Fruit fly (Drosophila melanogaster) whole organism, pupa: ENCODE measurements around the gene Vps15.

Source experiments
- CG10348 ChIP-seq: fragments of 200-800 bp; sonication (Bioruptor generic); IDR thresholded peaks from 2 replicates; pipeline ENCODE4 v1.3.6; 2022; ENCODE audit warnings: missing biosample characterization, missing genetic modification characterization
- CG12605 ChIP-seq: fragments of 200-800 bp; sonication (Bioruptor generic); IDR thresholded peaks from 2 replicates; pipeline ENCODE4 v1.3.6; 2022; ENCODE audit warnings: missing biosample characterization, missing genetic modification characterization
- CG13204 ChIP-seq: fragments of 200-800 bp; sonication (Bioruptor generic); optimal IDR thresholded peaks from 2 replicates; lab custom pipeline; 2018; ENCODE audit warnings: missing biosample characterization, mild to moderate bottlenecking, missing genetic modification characterization, moderate library complexity
- CG14655 ChIP-seq: fragments of 200-800 bp; sonication (Bioruptor generic); optimal IDR thresholded peaks from 3 replicates; lab custom pipeline; 2017; ENCODE audit warnings: mild to moderate bottlenecking, missing biosample characterization, missing genetic modification reagents, missing genetic modification characterization
- CG15710 ChIP-seq: fragments of 200-800 bp; sonication (Bioruptor generic); optimal IDR thresholded peaks from 2 replicates; lab custom pipeline; 2018; ENCODE audit warnings: missing biosample characterization, mild to moderate bottlenecking, missing genetic modification characterization, moderate library complexity
- CG17806 ChIP-seq: fragments of 200-800 bp; sonication (Bioruptor generic); optimal IDR thresholded peaks from 2 replicates; lab custom pipeline; 2018; ENCODE audit warnings: missing biosample characterization, mild to moderate bottlenecking, missing genetic modification characterization, moderate library complexity
- CG32121 ChIP-seq: fragments of 200-800 bp; sonication (Bioruptor generic); IDR thresholded peaks from 2 replicates; pipeline ENCODE4 v1.3.6; 2022; ENCODE audit warnings: missing biosample characterization, missing genetic modification characterization
- CG34367 ChIP-seq: fragments of 200-800 bp; sonication (Bioruptor generic); optimal IDR thresholded peaks from 2 replicates; lab custom pipeline; 2018; ENCODE audit warnings: missing biosample characterization, mild to moderate bottlenecking, missing genetic modification characterization
- CG4496 ChIP-seq: fragments of 200-800 bp; sonication (Bioruptor generic); IDR thresholded peaks from 3 replicates; pipeline ENCODE4 v1.3.6; 2022; ENCODE audit warnings: missing biosample characterization, missing genetic modification characterization
- CG8159 ChIP-seq: fragments of 200-800 bp; sonication (Bioruptor generic); optimal IDR thresholded peaks from 3 replicates; lab custom pipeline; 2018; ENCODE audit warnings: missing biosample characterization, mild to moderate bottlenecking, missing genetic modification characterization, moderate library complexity
- CG8301 ChIP-seq: fragments of 200-800 bp; sonication (Bioruptor generic); optimal IDR thresholded peaks from 2 replicates; lab custom pipeline; 2018; ENCODE audit warnings: missing biosample characterization, mild to moderate bottlenecking, missing genetic modification characterization
- CG9948 ChIP-seq: fragments of 200-800 bp; sonication (Bioruptor generic); optimal IDR thresholded peaks from 2 replicates; lab custom pipeline; 2018; ENCODE audit warnings: missing biosample characterization, mild to moderate bottlenecking, missing genetic modification characterization, moderate library complexity
- D1 ChIP-seq: fragments of 200-800 bp; sonication (Bioruptor generic); optimal IDR thresholded peaks from 2 replicates; lab custom pipeline; 2018; ENCODE audit warnings: missing biosample characterization, mild to moderate bottlenecking, missing genetic modification characterization, moderate library complexity
- EcR ChIP-seq: fragments of 200-800 bp; sonication (Bioruptor generic); optimal IDR thresholded peaks from 3 replicates; lab custom pipeline; 2019; ENCODE audit warnings: missing biosample characterization, missing genetic modification characterization, mild to moderate bottlenecking, moderate library complexity, missing genetic modification reagents
- Ets98B ChIP-seq: fragments of 200-800 bp; sonication (Bioruptor generic); IDR thresholded peaks from 2 replicates; pipeline ENCODE4 v1.3.6; 2022; ENCODE audit warnings: missing biosample characterization, missing genetic modification characterization
- Pif1A ChIP-seq: fragments of 200-800 bp; sonication (Bioruptor generic); optimal IDR thresholded peaks from 3 replicates; lab custom pipeline; 2016; ENCODE audit warnings: missing biosample characterization, missing genetic modification characterization
- Pif1B ChIP-seq: fragments of 200-800 bp; sonication (Bioruptor generic); optimal IDR thresholded peaks from 3 replicates; lab custom pipeline; 2016; ENCODE audit warnings: missing biosample characterization, missing genetic modification characterization
- Snoo ChIP-seq: fragments of 200-800 bp; sonication (Bioruptor generic); optimal IDR thresholded peaks from 3 replicates; lab custom pipeline; 2017; ENCODE audit warnings: missing biosample characterization, mild to moderate bottlenecking, missing genetic modification characterization, inconsistent platforms
- fd96Ca ChIP-seq: fragments of 200-800 bp; sonication (Bioruptor generic); IDR thresholded peaks from 3 replicates; pipeline ENCODE4 v1.3.6; 2022; ENCODE audit warnings: missing biosample characterization, missing genetic modification characterization
- gl ChIP-seq: fragments of 200-800 bp; sonication (Bioruptor generic); optimal IDR thresholded peaks from 2 replicates; lab custom pipeline; 2018; ENCODE audit warnings: missing biosample characterization, mild to moderate bottlenecking, missing genetic modification characterization
- rn ChIP-seq: fragments of 200-800 bp; sonication (Bioruptor generic); IDR thresholded peaks from 2 replicates; pipeline ENCODE4 v1.3.6; 2022; ENCODE audit warnings: missing biosample characterization, missing genetic modification characterization

Vps15 gene

DNA sequence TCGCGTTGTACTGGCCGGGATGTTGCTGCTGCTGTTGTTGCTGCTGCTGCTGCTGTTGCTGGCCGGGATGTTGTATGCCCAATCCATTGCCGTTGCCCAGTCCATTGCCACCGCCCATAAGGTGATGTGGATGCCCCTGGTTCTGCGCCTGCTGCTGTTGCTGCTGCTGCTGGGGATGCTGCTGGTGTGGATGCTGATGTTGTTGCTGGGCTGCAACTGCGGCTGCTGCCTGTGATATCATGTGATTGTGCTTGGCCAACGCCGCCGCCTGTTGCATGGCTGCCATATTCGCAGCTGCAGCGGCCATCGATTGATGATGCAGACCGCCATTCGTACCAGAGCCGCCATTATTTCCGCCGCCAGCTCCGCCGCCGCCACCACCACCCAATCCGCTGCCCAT, 13.3 kb downstream of the Vps15 start:
- TF ChIP-seq fd96Ca (GFP tag; lab: Robert Waterston, UW) = no peak
- TF ChIP-seq gl (tag; lab: Kevin White, UChicago) = no peak
- no peak for TF ChIP-seq Ets98B
- no peak for TF ChIP-seq D1 (tag; lab: Kevin White, UChicago)

- TF ChIP-seq CG9948 (peak; percentile 52), Snoo (peak; percentile 42), CG34367 (tag; lab: Kevin White, UChicago) (peak; percentile 57), CG14655 (GFP tag; lab: Kevin White, UChicago) (peak; percentile 54), CG10348 (GFP tag; lab: Robert Waterston, UW) (no peak), EcR (no peak), D1 (tag; lab: Kevin White, UChicago) (peak; percentile 12), CG32121 (0 out of 2 replicates have a peak, but pooled peaks have one; percentile 23), CG4496 (GFP tag; lab: Robert Waterston, UW) (peak; percentile 58; the same call in 1 of the 3 replicates), rn (GFP tag; lab: Robert Waterston, UW) (no peak), gl (tag; lab: Kevin White, UChicago) (no peak), CG13204 (GFP tag; lab: Kevin White, UChicago) (no peak), fd96Ca (GFP tag; lab: Robert Waterston, UW) (no peak; the same call in 2 of the 3 replicates), CG8159 (tag; lab: Kevin White, UChicago) (peak; percentile 77), CG17806 (peak; percentile 65), Pif1A (GFP tag; lab: Kevin White, UChicago) (peak; percentile 54), Pif1B (GFP tag; lab: Kevin White, UChicago) (peak; percentile 48), CG12605 (GFP tag; lab: Robert Waterston, UW) (peak; percentile 57; the same call in 1 of the 2 replicates), Ets98B (no peak), CG15710 (tag; lab: Kevin White, UChicago) (peak; percentile 38), CG8301 (tag; lab: Kevin White, UChicago) (peak; percentile 42)
Measured at dm6 chr3R:9229996-9230601, 15.6 kb downstream of the Vps15 start.

- TF ChIP-seq CG32121 (peak; percentile 88), CG8301 (tag; lab: Kevin White, UChicago) (peak; percentile 99), CG12605 (GFP tag; lab: Robert Waterston, UW) (peak; percentile 97), Pif1B (GFP tag; lab: Kevin White, UChicago) (peak; percentile 99), CG4496 (GFP tag; lab: Robert Waterston, UW) (peak; percentile 98), CG14655 (GFP tag; lab: Kevin White, UChicago) (peak; percentile 99), CG17806 (peak; percentile 100), CG13204 (GFP tag; lab: Kevin White, UChicago) (peak; percentile 98), CG9948 (peak; percentile 100), Snoo (peak; percentile 99), CG34367 (tag; lab: Kevin White, UChicago) (peak; percentile 100), Pif1A (GFP tag; lab: Kevin White, UChicago) (peak; percentile 99), CG8159 (tag; lab: Kevin White, UChicago) (peak; percentile 100), Ets98B (peak; percentile 95), CG10348 (GFP tag; lab: Robert Waterston, UW) (peak; percentile 75; the same call in 1 of the 2 replicates), CG15710 (tag; lab: Kevin White, UChicago) (peak; percentile 100), gl (tag; lab: Kevin White, UChicago) (peak; percentile 99), D1 (tag; lab: Kevin White, UChicago) (peak; percentile 99), fd96Ca (GFP tag; lab: Robert Waterston, UW) (peak; percentile 89), rn (GFP tag; lab: Robert Waterston, UW) (peak; percentile 95), EcR (peak; percentile 98)
- TF ChIP-seq, all 21 proteins: peak for 21
Measured at dm6 chr3R:9229075-9229835, 16.4 kb downstream of the Vps15 start.

- TF ChIP-seq CG10348 (GFP tag; lab: Robert Waterston, UW) (no peak), CG32121 (0 out of 2 replicates have a peak, but pooled peaks have one; percentile 34), CG8159 (tag; lab: Kevin White, UChicago) (no peak), fd96Ca (GFP tag; lab: Robert Waterston, UW) (peak; percentile 39; the same call in 1 of the 3 replicates), rn (GFP tag; lab: Robert Waterston, UW) (no peak), CG8301 (tag; lab: Kevin White, UChicago) (peak; percentile 69), CG4496 (GFP tag; lab: Robert Waterston, UW) (peak; percentile 77), Ets98B (peak; percentile 34; the same call in 1 of the 2 replicates), Snoo (no peak), CG14655 (GFP tag; lab: Kevin White, UChicago) (peak; percentile 51), D1 (tag; lab: Kevin White, UChicago) (no peak)
Measured at dm6 chr3R:9227944-9228343, 17.7 kb downstream of the Vps15 start.

DNA sequence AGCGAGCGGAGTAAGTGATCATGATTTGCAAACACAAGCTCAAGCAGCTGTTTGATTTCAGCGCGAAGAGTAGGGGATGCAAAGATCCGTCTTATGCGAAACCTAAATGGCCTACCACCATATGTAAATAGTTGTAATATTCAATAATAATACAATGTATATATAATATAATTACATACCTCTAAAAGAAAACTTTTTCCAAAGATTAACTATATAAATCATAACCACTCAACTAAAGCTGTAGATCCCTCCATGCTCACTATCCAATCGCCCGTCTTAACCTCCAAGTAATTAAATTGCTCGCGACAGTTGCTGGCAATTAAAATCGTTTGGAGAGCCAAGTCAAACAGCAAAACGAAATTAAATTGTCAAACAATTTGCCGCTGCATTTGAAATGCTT, 18.3 kb downstream of the Vps15 start:
- TF ChIP-seq CG9948 (peak; percentile 84), CG14655 (GFP tag; lab: Kevin White, UChicago) (peak; percentile 91), CG34367 (tag; lab: Kevin White, UChicago) (peak; percentile 76), D1 (tag; lab: Kevin White, UChicago) (peak; percentile 53), Snoo (peak; percentile 80), CG8159 (tag; lab: Kevin White, UChicago) (peak; percentile 87), rn (GFP tag; lab: Robert Waterston, UW) (peak; percentile 84), CG15710 (tag; lab: Kevin White, UChicago) (peak; percentile 82), CG4496 (GFP tag; lab: Robert Waterston, UW) (peak; percentile 94), fd96Ca (GFP tag; lab: Robert Waterston, UW) (peak; percentile 88), Pif1A (GFP tag; lab: Kevin White, UChicago) (peak; percentile 82), EcR (no peak), CG13204 (GFP tag; lab: Kevin White, UChicago) (no peak), Ets98B (peak; percentile 94), Pif1B (GFP tag; lab: Kevin White, UChicago) (peak; percentile 81), CG32121 (peak; percentile 95), CG12605 (GFP tag; lab: Robert Waterston, UW) (peak; percentile 91), CG17806 (peak; percentile 88), CG10348 (GFP tag; lab: Robert Waterston, UW) (peak; percentile 88), CG8301 (tag; lab: Kevin White, UChicago) (peak; percentile 83), gl (tag; lab: Kevin White, UChicago) (peak; percentile 51)
